Fruit fly (Drosophila melanogaster) whole organism, embryonic: ENCODE results near the gene CG33299.

Source experiments
- CG10431 ChIP-seq: fragments of 200-800 bp; sonication (Bioruptor generic); optimal IDR thresholded peaks from 3 replicates; lab custom pipeline; 2018; ENCODE audit warnings: missing biosample characterization, mild to moderate bottlenecking, missing genetic modification characterization
- CG17328 ChIP-seq: fragments of 200-800 bp; sonication (Bioruptor generic); IDR thresholded peaks from 2 replicates; pipeline ENCODE4 v1.3.6; 2022; ENCODE audit warnings: missing biosample characterization, missing genetic modification characterization
- CG17829 ChIP-seq: fragments of 200-800 bp; optimal IDR thresholded peaks from 2 replicates; lab custom pipeline; 2019; ENCODE audit warnings: missing biosample characterization, mild to moderate bottlenecking, missing genetic modification characterization, moderate library complexity
- CG18599 ChIP-seq: fragments of 200-800 bp; sonication (Bioruptor generic); optimal IDR thresholded peaks from 3 replicates; lab custom pipeline; 2017; ENCODE audit warnings: missing biosample characterization, missing genetic modification characterization, mild to moderate bottlenecking, moderate library complexity, missing genetic modification reagents
- CG2678 ChIP-seq: fragments of 200-800 bp; sonication (Bioruptor generic); optimal IDR thresholded peaks from 3 replicates; lab custom pipeline; 2019; ENCODE audit warnings: missing biosample characterization, mild to moderate bottlenecking, missing genetic modification characterization, moderate library complexity
- CG31365 ChIP-seq: fragments of 200-800 bp; sonication (Bioruptor generic); optimal IDR thresholded peaks from 2 replicates; lab custom pipeline; 2018; ENCODE audit warnings: missing biosample characterization, mild to moderate bottlenecking, missing genetic modification characterization
- CG3847 ChIP-seq: fragments of 200-800 bp; sonication (Bioruptor generic); IDR thresholded peaks from 2 replicates; pipeline ENCODE4 v1.3.6; 2022; ENCODE audit warnings: missing biosample characterization, missing genetic modification characterization
- CG43689 ChIP-seq: fragments of 200-800 bp; sonication (Bioruptor generic); IDR thresholded peaks from 2 replicates; pipeline ENCODE4 v1.3.6; 2022; ENCODE audit warnings: missing biosample characterization, missing genetic modification characterization
- CG4730 ChIP-seq: fragments of 200-800 bp; sonication (Bioruptor generic); IDR thresholded peaks from 2 replicates; pipeline ENCODE4 v1.3.6; 2022; ENCODE audit warnings: missing biosample characterization, missing genetic modification characterization
- CG7357 ChIP-seq: fragments of 200-800 bp; sonication (Bioruptor generic); IDR thresholded peaks from 3 replicates; pipeline ENCODE4 v1.3.6; 2022; ENCODE audit warnings: missing biosample characterization, missing genetic modification characterization
- CG7556 ChIP-seq: fragments of 200-800 bp; sonication (Bioruptor generic); optimal IDR thresholded peaks from 2 replicates; lab custom pipeline; 2017; ENCODE audit warnings: missing biosample characterization, mild to moderate bottlenecking, missing genetic modification characterization
- CG8359 ChIP-seq: fragments of 200-800 bp; sonication (Bioruptor generic); optimal IDR thresholded peaks from 2 replicates; lab custom pipeline; 2017; ENCODE audit warnings: missing biosample characterization, mild to moderate bottlenecking, missing genetic modification characterization, borderline replicate concordance
- CG9932 ChIP-seq: fragments of 200-800 bp; sonication (Bioruptor generic); IDR thresholded peaks from 2 replicates; pipeline ENCODE4 v1.3.6; 2022; ENCODE audit warnings: missing biosample characterization, missing genetic modification characterization
- D19A ChIP-seq: fragments of 200-800 bp; optimal IDR thresholded peaks from 3 replicates; lab custom pipeline; 2019; ENCODE audit warnings: missing biosample characterization, mild to moderate bottlenecking, missing genetic modification characterization, moderate library complexity
- HLH4C ChIP-seq: fragments of 200-800 bp; sonication (Bioruptor generic); IDR thresholded peaks from 3 replicates; pipeline ENCODE4 v1.3.6; 2022; ENCODE audit warnings: missing biosample characterization, missing genetic modification characterization; ENCODE audit not compliant: partially characterized antibody
- Hey ChIP-seq: fragments of 200-800 bp; sonication (Bioruptor generic); optimal IDR thresholded peaks from 3 replicates; lab custom pipeline; 2018; ENCODE audit warnings: missing biosample characterization, mild to moderate bottlenecking, missing genetic modification characterization
- MESR4 ChIP-seq: fragments of 200-800 bp; sonication (Bioruptor generic); optimal IDR thresholded peaks from 2 replicates; lab custom pipeline; 2018; ENCODE audit warnings: missing biosample characterization, mild to moderate bottlenecking, missing genetic modification characterization, moderate library complexity
- Med ChIP-seq: fragments of 200-800 bp; sonication (Bioruptor generic); peaks from one replicate; lab custom pipeline; 2016; ENCODE audit warnings: missing biosample characterization, missing genetic modification characterization, mild to moderate bottlenecking, inconsistent platforms, moderate library complexity
- Mrtf ChIP-seq: fragments of 200-800 bp; sonication (Bioruptor generic); IDR thresholded peaks from 3 replicates; pipeline ENCODE4 v1.3.6; 2022; ENCODE audit warnings: missing biosample characterization, missing genetic modification characterization
- Ravus ChIP-seq: fragments of 200-800 bp; sonication (Bioruptor generic); IDR thresholded peaks from 2 replicates; pipeline ENCODE4 v1.3.6; 2022; ENCODE audit warnings: missing biosample characterization, missing genetic modification characterization
- Trl ChIP-seq, 3 experiments: fragments of >200 bp in 2 of 3; fragments of 200-800 bp in 1 of 3; sonication (Bioruptor generic) in 1 of 3; optimal IDR thresholded peaks; 2 replicates in 1 of 3; 3 replicates in 2 of 3; lab custom pipeline; 2016 to 2017; ENCODE audit warnings: missing biosample characterization in 1 of 3, missing genetic modification characterization in 1 of 3
- abd-A ChIP-seq: fragments of 200-800 bp; sonication (Bioruptor generic); optimal IDR thresholded peaks from 3 replicates; lab custom pipeline; 2019; ENCODE audit warnings: missing biosample characterization, mild to moderate bottlenecking, missing genetic modification characterization, moderate library complexity
- ci ChIP-seq: fragments of 200-800 bp; sonication (Bioruptor generic); IDR thresholded peaks from 3 replicates; pipeline ENCODE4 v1.3.6; 2022; ENCODE audit warnings: missing biosample characterization, missing genetic modification characterization
- cwo ChIP-seq: fragments of 200-800 bp; sonication (Bioruptor generic); optimal IDR thresholded peaks from 3 replicates; lab custom pipeline; 2017; ENCODE audit warnings: missing biosample characterization, missing genetic modification characterization, mild to moderate bottlenecking, moderate library complexity, missing genetic modification reagents
- esg ChIP-seq: fragments of 200-800 bp; sonication (Bioruptor generic); conservative IDR thresholded peaks from 2 replicates; pipeline ENCODE4 v1.3.6; 2022; ENCODE audit warnings: missing biosample characterization, missing genetic modification characterization
- eyg ChIP-seq: fragments of 200-800 bp; sonication (Bioruptor generic); optimal IDR thresholded peaks from 3 replicates; lab custom pipeline; 2016; ENCODE audit warnings: missing biosample characterization, missing genetic modification characterization
- fru ChIP-seq: fragments of >200 bp; optimal IDR thresholded peaks from 2 replicates; lab custom pipeline; 2017
- gem ChIP-seq: fragments of 200-800 bp; sonication (Bioruptor generic); optimal IDR thresholded peaks from 2 replicates; lab custom pipeline; 2019; ENCODE audit warnings: missing biosample characterization, mild to moderate bottlenecking, missing genetic modification characterization, moderate library complexity
- ham ChIP-seq: fragments of 200-800 bp; sonication (Bioruptor generic); IDR thresholded peaks from 2 replicates; pipeline ENCODE4 v1.3.6; 2022; ENCODE audit warnings: missing biosample characterization, missing genetic modification characterization
- jumu ChIP-seq: fragments of 200-800 bp; sonication (Bioruptor generic); optimal IDR thresholded peaks from 3 replicates; lab custom pipeline; 2016; ENCODE audit warnings: missing biosample characterization, missing genetic modification characterization
- lab ChIP-seq: fragments of 200-800 bp; sonication (Bioruptor generic); optimal IDR thresholded peaks from 3 replicates; lab custom pipeline; 2017; ENCODE audit warnings: missing biosample characterization, missing genetic modification characterization, mild to moderate bottlenecking, moderate library complexity, missing genetic modification reagents
- mld ChIP-seq: fragments of 200-800 bp; sonication (Bioruptor generic); IDR thresholded peaks from 3 replicates; pipeline ENCODE4 v1.3.6; 2022; ENCODE audit warnings: missing biosample characterization, missing genetic modification characterization; ENCODE audit not compliant: partially characterized antibody
- peb ChIP-seq: fragments of 200-800 bp; sonication (Bioruptor generic); IDR thresholded peaks from 2 replicates; pipeline ENCODE4 v1.3.6; 2022; ENCODE audit warnings: missing biosample characterization, missing genetic modification characterization
- pfk ChIP-seq: fragments of 200-800 bp; sonication (Bioruptor generic); optimal IDR thresholded peaks from 2 replicates; lab custom pipeline; 2018; ENCODE audit warnings: missing biosample characterization, mild to moderate bottlenecking, missing genetic modification characterization, moderate library complexity
- row ChIP-seq: fragments of 200-800 bp; sonication (Bioruptor generic); IDR thresholded peaks from 3 replicates; pipeline ENCODE4 v1.3.6; 2022; ENCODE audit warnings: missing biosample characterization, missing genetic modification characterization
- schlank ChIP-seq: fragments of 200-800 bp; sonication (Bioruptor generic); optimal IDR thresholded peaks from 2 replicates; lab custom pipeline; 2018; ENCODE audit warnings: missing biosample characterization, mild to moderate bottlenecking, missing genetic modification characterization
- stc ChIP-seq: fragments of 200-800 bp; sonication (Bioruptor generic); IDR thresholded peaks from 2 replicates; pipeline ENCODE4 v1.3.6; 2022; ENCODE audit warnings: missing biosample characterization, missing genetic modification characterization
- sug ChIP-seq: fragments of 200-800 bp; optimal IDR thresholded peaks from 2 replicates; lab custom pipeline; 2019; ENCODE audit warnings: missing biosample characterization, mild to moderate bottlenecking, missing genetic modification characterization, moderate library complexity
- tup ChIP-seq: fragments of 200-800 bp; sonication (Bioruptor generic); optimal IDR thresholded peaks from 2 replicates; lab custom pipeline; 2016; ENCODE audit warnings: missing biosample characterization, mild to moderate bottlenecking, missing genetic modification characterization, moderate library complexity
- tx ChIP-seq: fragments of 200-800 bp; sonication (Bioruptor generic); optimal IDR thresholded peaks from 2 replicates; lab custom pipeline; 2016; ENCODE audit warnings: missing biosample characterization, missing genetic modification characterization
- vnd ChIP-seq: fragments of 200-800 bp; sonication (Bioruptor generic); IDR thresholded peaks from 3 replicates; pipeline ENCODE4 v1.3.6; 2022; ENCODE audit warnings: missing biosample characterization, missing genetic modification characterization; ENCODE audit not compliant: partially characterized antibody
- zfh1 ChIP-seq: fragments of 200-800 bp; sonication (Bioruptor generic); IDR thresholded peaks from 3 replicates; pipeline ENCODE4 v1.3.6; 2022; ENCODE audit warnings: missing biosample characterization, missing genetic modification characterization

Gene CG33299

DNA sequence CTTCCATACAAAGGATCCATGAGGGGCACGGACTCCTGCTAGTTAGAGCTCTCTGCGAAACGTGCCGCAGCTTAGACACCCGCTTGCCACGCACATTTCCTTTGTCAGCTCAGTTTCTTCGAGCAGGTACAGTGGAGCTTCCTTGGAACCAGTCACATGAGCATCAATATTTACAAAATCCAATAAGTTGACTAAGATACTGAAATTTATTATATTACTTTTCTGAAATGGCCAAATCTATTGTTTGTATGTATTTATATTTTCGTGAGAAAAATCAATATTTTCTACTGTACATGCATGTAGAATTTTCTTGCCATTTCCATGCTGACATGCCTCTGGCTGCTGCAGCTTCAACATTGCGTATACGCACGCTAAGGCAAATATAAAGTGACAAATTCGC, 6.6 kb downstream of the CG33299 start (continued):
- TF ChIP-seq lab (peak; percentile 52), gem (tag; lab: Kevin White, UChicago) (no peak), Trl (optimal IDR thresholded peaks at IDR 0.05; lab: Kevin White, UChicago) (no peak), Trl (GFP tag; optimal IDR thresholded peaks at IDR 0.05; lab: Kevin White, UChicago) (no peak), sug (tag; lab: Kevin White, UChicago) (no peak), CG2678 (peak; percentile 7), CG9932 (peak; percentile 43; the same call in 1 of the 2 replicates), tup (GFP tag; lab: Kevin White, UChicago) (no peak), cwo (GFP tag; lab: Kevin White, UChicago) (peak; percentile 8), D19A (tag; lab: Kevin White, UChicago) (no peak), CG8359 (GFP tag; lab: Kevin White, UChicago) (no peak), Med (GFP tag; lab: Kevin White, UChicago) (peak; percentile 34), CG7357 (GFP tag; lab: Robert Waterston, UW) (no peak), fru (lab: Kevin White, UChicago) (no peak), tx (GFP tag; lab: Kevin White, UChicago) (no peak), peb (GFP tag; lab: Robert Waterston, UW) (no peak), esg (GFP tag; lab: Robert Waterston, UW) (no peak), MESR4 (GFP tag; lab: Kevin White, UChicago) (no peak), vnd (GFP tag; lab: Robert Waterston, UW) (no peak), ci (GFP tag; lab: Robert Waterston, UW) (no peak), row (GFP tag; lab: Robert Waterston, UW) (0 out of 3 replicates have a peak, but pooled peaks have one; percentile 11), schlank (no peak), CG3847 (no peak), CG17829 (tag; lab: Kevin White, UChicago) (no peak), abd-A (no peak), CG43689 (GFP tag; lab: Robert Waterston, UW) (no peak), Mrtf (GFP tag; lab: Robert Waterston, UW) (no peak), ham (GFP tag; lab: Robert Waterston, UW) (no peak), eyg (no peak), zfh1 (GFP tag; lab: Robert Waterston, UW) (no peak), CG10431 (GFP tag; lab: Kevin White, UChicago) (no peak), stc (GFP tag; lab: Robert Waterston, UW) (no peak), CG17328 (GFP tag; lab: Robert Waterston, UW) (no peak), mld (GFP tag; lab: Robert Waterston, UW) (no peak), CG4730 (GFP tag; lab: Robert Waterston, UW) (no peak), CG31365 (tag; lab: Kevin White, UChicago) (no peak), Hey (tag; lab: Kevin White, UChicago) (no peak), jumu (GFP tag; lab: Kevin White, UChicago) (no peak), HLH4C (GFP tag; lab: Robert Waterston, UW) (no peak), Ravus (GFP tag; lab: Robert Waterston, UW) (no peak), CG18599 (GFP tag; lab: Kevin White, UChicago) (peak; percentile 60), CG7556 (GFP tag; lab: Kevin White, UChicago) (peak; percentile 5), pfk (GFP tag; lab: Kevin White, UChicago) (no peak)
- TF ChIP-seq, all 482 proteins: peak for 12
